Fruit fly (Drosophila melanogaster) whole organism, embryonic: Measurements from ENCODE around the gene Sgt1.

ENCODE experiments used
- Atf3 ChIP-seq: fragments of 200-800 bp; sonication (Bioruptor generic); optimal IDR thresholded peaks from 3 replicates; lab custom pipeline; 2016; ENCODE audit warnings: missing biosample characterization, missing genetic modification characterization
- BtbVII ChIP-seq: fragments of 200-800 bp; sonication (Bioruptor generic); optimal IDR thresholded peaks from 3 replicates; lab custom pipeline; 2017; ENCODE audit warnings: missing biosample characterization, mild to moderate bottlenecking, missing genetic modification characterization
- CG10431 ChIP-seq: fragments of 200-800 bp; sonication (Bioruptor generic); optimal IDR thresholded peaks from 3 replicates; lab custom pipeline; 2018; ENCODE audit warnings: missing biosample characterization, mild to moderate bottlenecking, missing genetic modification characterization
- CG10979 ChIP-seq: fragments of 200-800 bp; sonication (Bioruptor generic); optimal IDR thresholded peaks from 2 replicates; lab custom pipeline; 2018; ENCODE audit warnings: missing biosample characterization, mild to moderate bottlenecking, missing genetic modification characterization, moderate library complexity
- CG11456 ChIP-seq: fragments of 200-800 bp; sonication (Bioruptor generic); IDR thresholded peaks from 3 replicates; pipeline ENCODE4 v1.3.6; 2022; ENCODE audit warnings: missing biosample characterization, missing genetic modification characterization
- CG11560 ChIP-seq: fragments of 200-800 bp; sonication (Bioruptor generic); IDR thresholded peaks from 3 replicates; pipeline ENCODE4 v1.3.6; 2022; ENCODE audit warnings: missing biosample characterization, missing genetic modification characterization
- CG12104 ChIP-seq: fragments of 200-800 bp; sonication (Bioruptor generic); optimal IDR thresholded peaks from 3 replicates; lab custom pipeline; 2016; ENCODE audit warnings: missing biosample characterization, missing genetic modification characterization
- CG12659 ChIP-seq: fragments of 200-800 bp; sonication (Bioruptor generic); optimal IDR thresholded peaks from 3 replicates; lab custom pipeline; 2017; ENCODE audit warnings: mild to moderate bottlenecking, missing biosample characterization, missing genetic modification reagents, missing genetic modification characterization
- CG12769 ChIP-seq: fragments of 200-800 bp; sonication (Bioruptor generic); optimal IDR thresholded peaks from 2 replicates; lab custom pipeline; 2019; ENCODE audit warnings: missing biosample characterization, mild to moderate bottlenecking, missing genetic modification characterization, moderate library complexity
- CG13624 ChIP-seq: fragments of 200-800 bp; sonication (Bioruptor generic); optimal IDR thresholded peaks from 2 replicates; lab custom pipeline; 2016; ENCODE audit warnings: missing biosample characterization, missing genetic modification characterization
- CG1603 ChIP-seq: fragments of 200-800 bp; sonication (Bioruptor generic); optimal IDR thresholded peaks from 2 replicates; lab custom pipeline; 2019; ENCODE audit warnings: missing biosample characterization, mild to moderate bottlenecking, missing genetic modification characterization, moderate library complexity
- CG16779 ChIP-seq: fragments of 200-800 bp; sonication (Bioruptor generic); IDR thresholded peaks from 2 replicates; pipeline ENCODE4 v1.3.6; 2022; ENCODE audit warnings: missing biosample characterization, missing genetic modification characterization
- CG16815 ChIP-seq: fragments of 200-800 bp; sonication (Bioruptor generic); optimal IDR thresholded peaks from 3 replicates; lab custom pipeline; 2017; ENCODE audit warnings: missing biosample characterization, mild to moderate bottlenecking, missing genetic modification characterization
- CG17385 ChIP-seq: fragments of 200-800 bp; sonication (Bioruptor generic); optimal IDR thresholded peaks from 3 replicates; lab custom pipeline; 2018; ENCODE audit warnings: missing biosample characterization, mild to moderate bottlenecking, missing genetic modification characterization
- CG17612 ChIP-seq: fragments of 200-800 bp; sonication (Bioruptor generic); IDR thresholded peaks from 2 replicates; pipeline ENCODE4 v1.3.6; 2022; ENCODE audit warnings: missing biosample characterization, missing genetic modification characterization
- CG18599 ChIP-seq: fragments of 200-800 bp; sonication (Bioruptor generic); optimal IDR thresholded peaks from 3 replicates; lab custom pipeline; 2017; ENCODE audit warnings: missing biosample characterization, missing genetic modification characterization, mild to moderate bottlenecking, moderate library complexity, missing genetic modification reagents
- CG2202 ChIP-seq: fragments of 200-800 bp; sonication (Bioruptor generic); optimal IDR thresholded peaks from 2 replicates; lab custom pipeline; 2018; ENCODE audit warnings: missing biosample characterization, mild to moderate bottlenecking, missing genetic modification characterization
- CG2712 ChIP-seq: fragments of 200-800 bp; optimal IDR thresholded peaks from 3 replicates; lab custom pipeline; 2019; ENCODE audit warnings: missing biosample characterization, mild to moderate bottlenecking, missing genetic modification characterization, moderate library complexity
- CG33557 ChIP-seq: fragments of 200-800 bp; sonication (Bioruptor generic); optimal IDR thresholded peaks from 2 replicates; lab custom pipeline; 2019; ENCODE audit warnings: missing biosample characterization, mild to moderate bottlenecking, missing genetic modification characterization, moderate library complexity
- CG6791 ChIP-seq: fragments of 200-800 bp; sonication (Bioruptor generic); IDR thresholded peaks from 3 replicates; pipeline ENCODE4 v1.3.6; 2022; ENCODE audit warnings: missing biosample characterization, missing genetic modification characterization; ENCODE audit not compliant: partially characterized antibody
- CG6854 ChIP-seq: fragments of 200-800 bp; sonication (Bioruptor generic); optimal IDR thresholded peaks from 3 replicates; lab custom pipeline; 2017; ENCODE audit warnings: missing biosample characterization, mild to moderate bottlenecking, missing genetic modification characterization
- CG7928 ChIP-seq: fragments of 200-800 bp; sonication (Bioruptor generic); optimal IDR thresholded peaks from 2 replicates; lab custom pipeline; 2017; ENCODE audit warnings: missing biosample characterization, mild to moderate bottlenecking, missing genetic modification characterization
- E2f2 ChIP-seq: fragments of 200-800 bp; sonication (Bioruptor generic); IDR thresholded peaks from 2 replicates; pipeline ENCODE4 v1.3.6; 2022; ENCODE audit warnings: missing biosample characterization, missing genetic modification characterization
- Gsc ChIP-seq: fragments of 200-800 bp; sonication (Bioruptor generic); IDR thresholded peaks from 2 replicates; pipeline ENCODE4 v1.3.6; 2022; ENCODE audit warnings: missing biosample characterization, missing genetic modification characterization
- Hr51 ChIP-seq, 2 experiments: fragments of 200-800 bp; sonication (Bioruptor generic); optimal IDR thresholded peaks; 2 replicates in 1 of 2; 3 replicates in 1 of 2; lab custom pipeline; 2016 to 2018; ENCODE audit warnings: missing biosample characterization in 2 of 2, missing genetic modification characterization in 2 of 2, mild to moderate bottlenecking in 1 of 2, moderate library complexity in 1 of 2
- Myb ChIP-seq: fragments of 200-800 bp; sonication (Bioruptor generic); optimal IDR thresholded peaks from 2 replicates; lab custom pipeline; 2016; ENCODE audit warnings: missing biosample characterization, missing genetic modification characterization
- NC2β ChIP-seq: fragments of 200-800 bp; sonication (Bioruptor generic); optimal IDR thresholded peaks from 2 replicates; lab custom pipeline; 2016; ENCODE audit warnings: missing biosample characterization, missing genetic modification characterization
- Oli ChIP-seq: fragments of 200-800 bp; sonication (Bioruptor generic); optimal IDR thresholded peaks from 2 replicates; lab custom pipeline; 2018; ENCODE audit warnings: missing biosample characterization, mild to moderate bottlenecking, missing genetic modification characterization, moderate library complexity
- Poxn ChIP-seq: fragments of 200-800 bp; sonication (Bioruptor generic); IDR thresholded peaks from 2 replicates; pipeline ENCODE4 v1.3.6; 2022; ENCODE audit warnings: missing biosample characterization, missing genetic modification characterization
- Tbp ChIP-seq: fragments of >200 bp; optimal IDR thresholded peaks from 2 replicates; lab custom pipeline; 2018; ENCODE audit warnings: missing biosample characterization, missing genetic modification characterization
- Trl ChIP-seq, 3 experiments: fragments of >200 bp in 2 of 3; fragments of 200-800 bp in 1 of 3; sonication (Bioruptor generic) in 1 of 3; optimal IDR thresholded peaks; 2 replicates in 1 of 3; 3 replicates in 2 of 3; lab custom pipeline; 2016 to 2017; ENCODE audit warnings: missing biosample characterization in 1 of 3, missing genetic modification characterization in 1 of 3
- az2 ChIP-seq: fragments of 200-800 bp; sonication (Bioruptor generic); optimal IDR thresholded peaks from 3 replicates; lab custom pipeline; 2016; ENCODE audit warnings: missing biosample characterization, missing genetic modification characterization
- cad ChIP-seq: fragments of >200 bp; optimal IDR thresholded peaks from 2 replicates; lab custom pipeline; 2017; ENCODE audit warnings: missing biosample characterization, missing genetic modification characterization
- cg ChIP-seq: fragments of 200-800 bp; sonication (Bioruptor generic); optimal IDR thresholded peaks from 3 replicates; lab custom pipeline; 2019; ENCODE audit warnings: missing biosample characterization, mild to moderate bottlenecking, missing genetic modification characterization, moderate library complexity
- croc ChIP-seq: fragments of 200-800 bp; sonication (Bioruptor generic); conservative IDR thresholded peaks from 3 replicates; pipeline ENCODE4 v1.3.6; 2022; ENCODE audit warnings: missing biosample characterization, missing genetic modification characterization
- dimm ChIP-seq: fragments of 200-800 bp; sonication (Bioruptor generic); IDR thresholded peaks from 2 replicates; pipeline ENCODE4 v1.3.6; 2022; ENCODE audit warnings: missing biosample characterization, missing genetic modification characterization
- ems ChIP-seq: fragments of 200-800 bp; sonication (Bioruptor generic); optimal IDR thresholded peaks from 3 replicates; lab custom pipeline; 2016; ENCODE audit warnings: missing biosample characterization, missing genetic modification characterization
- fru ChIP-seq: fragments of >200 bp; optimal IDR thresholded peaks from 2 replicates; lab custom pipeline; 2017
- gfzf ChIP-seq: fragments of 200-800 bp; sonication (Bioruptor generic); optimal IDR thresholded peaks from 2 replicates; lab custom pipeline; 2016; ENCODE audit warnings: missing biosample characterization, mild to moderate bottlenecking, missing genetic modification characterization, moderate library complexity
- hbn ChIP-seq: fragments of 200-800 bp; sonication (Bioruptor generic); IDR thresholded peaks from 2 replicates; pipeline ENCODE4 v1.3.6; 2022; ENCODE audit warnings: missing biosample characterization, missing genetic modification characterization; ENCODE audit not compliant: partially characterized antibody
- mam ChIP-seq: fragments of 200-800 bp; sonication (Bioruptor generic); optimal IDR thresholded peaks from 3 replicates; lab custom pipeline; 2016; ENCODE audit warnings: missing biosample characterization, missing genetic modification characterization
- pan ChIP-seq, 4 experiments: fragments of >200 bp in 3 of 4; fragments of 200-800 bp in 1 of 4; sonication (Bioruptor generic) in 1 of 4; optimal IDR thresholded peaks in 3 of 4; IDR thresholded peaks in 1 of 4; 2 replicates each; pipeline versions ENCODE4 v1.3.6 to Lab custom; 2017 to 2022; ENCODE audit warnings: missing biosample characterization in 2 of 4, missing genetic modification characterization in 2 of 4, mixed read lengths in 1 of 4
- pfk ChIP-seq: fragments of 200-800 bp; sonication (Bioruptor generic); optimal IDR thresholded peaks from 2 replicates; lab custom pipeline; 2018; ENCODE audit warnings: missing biosample characterization, mild to moderate bottlenecking, missing genetic modification characterization, moderate library complexity
- ro ChIP-seq: fragments of 200-800 bp; sonication (Bioruptor generic); IDR thresholded peaks from 2 replicates; pipeline ENCODE4 v1.3.6; 2022; ENCODE audit warnings: missing biosample characterization, missing genetic modification characterization
- salm ChIP-seq: fragments of 200-800 bp; sonication (Bioruptor generic); optimal IDR thresholded peaks from 2 replicates; lab custom pipeline; 2018; ENCODE audit warnings: missing biosample characterization, mild to moderate bottlenecking, missing genetic modification characterization
- seq ChIP-seq: fragments of 200-800 bp; sonication (Bioruptor generic); IDR thresholded peaks from 2 replicates; pipeline ENCODE4 v1.3.6; 2022; ENCODE audit warnings: missing biosample characterization, missing genetic modification characterization
- tio ChIP-seq: fragments of 200-800 bp; sonication (Bioruptor generic); optimal IDR thresholded peaks from 2 replicates; lab custom pipeline; 2017; ENCODE audit warnings: missing biosample characterization, missing genetic modification characterization, inconsistent platforms
- tll ChIP-seq, 2 experiments: fragments of 200-800 bp in 1 of 2; fragments of >200 bp in 1 of 2; sonication (Bioruptor generic) in 1 of 2; optimal IDR thresholded peaks; 2 replicates each; lab custom pipeline; 2017 to 2019; ENCODE audit warnings: missing biosample characterization in 2 of 2, missing genetic modification characterization in 2 of 2, mild to moderate bottlenecking in 1 of 2, moderate library complexity in 1 of 2
- ttk ChIP-seq: fragments of 200-800 bp; sonication (Bioruptor generic); IDR thresholded peaks from 2 replicates; pipeline ENCODE4 v2.1.2; 2022; ENCODE audit warnings: missing biosample characterization, missing genetic modification characterization
- twi ChIP-seq: fragments of 200-800 bp; optimal IDR thresholded peaks from 2 replicates; lab custom pipeline; 2019; ENCODE audit warnings: missing biosample characterization, mild to moderate bottlenecking, missing genetic modification characterization, moderate library complexity

Sgt1 gene

DNA sequence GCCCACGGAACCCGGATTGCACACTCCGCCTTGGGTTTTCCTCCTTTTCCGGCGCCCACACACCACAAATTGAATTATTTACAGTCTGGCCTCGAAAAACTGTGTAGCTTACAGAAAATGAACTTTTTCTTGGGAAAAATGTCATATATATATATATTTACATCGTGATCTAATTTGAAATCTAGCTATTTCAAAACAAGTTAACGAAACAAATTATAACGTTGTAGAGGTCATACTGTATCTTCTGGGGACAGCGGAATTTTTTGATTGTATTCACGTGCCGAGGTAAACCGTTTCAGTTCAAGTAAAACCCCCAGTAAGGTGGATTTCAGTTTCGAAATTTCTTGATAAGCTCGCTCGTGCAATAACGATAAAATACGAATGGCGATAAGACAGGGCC, 49.4 kb upstream of the Sgt1 start (continued):
- TF ChIP-seq Oli (tag; lab: Kevin White, UChicago) (peak; percentile 52), CG16779 (GFP tag; lab: Robert Waterston, UW) (no peak), CG16815 (GFP tag; lab: Kevin White, UChicago) (no peak), ro (GFP tag; lab: Robert Waterston, UW) (no peak), ttk (GFP tag; lab: Robert Waterston, UW) (peak; percentile 64), CG12659 (GFP tag; lab: Kevin White, UChicago) (peak; percentile 23), NC2β (GFP tag; lab: Kevin White, UChicago) (no peak), CG10431 (GFP tag; lab: Kevin White, UChicago) (no peak), gfzf (GFP tag; lab: Kevin White, UChicago) (no peak), CG12769 (peak; percentile 51), az2 (GFP tag; lab: Kevin White, UChicago) (peak; percentile 23), CG1603 (tag; lab: Kevin White, UChicago) (peak; percentile 49), pfk (no peak), croc (GFP tag; lab: Robert Waterston, UW) (no peak), CG2712 (tag; lab: Kevin White, UChicago) (peak; percentile 42), dimm (GFP tag; lab: Robert Waterston, UW) (0 out of 2 replicates have a peak, but pooled peaks have one; percentile 17), E2f2 (GFP tag; lab: Robert Waterston, UW) (peak; percentile 28; the same call in 1 of the 2 replicates), fru (lab: Kevin White, UChicago) (no peak), CG17612 (GFP tag; lab: Robert Waterston, UW) (0 out of 2 replicates have a peak, but pooled peaks have one; percentile 41), CG7928 (GFP tag; lab: Kevin White, UChicago) (peak; percentile 14), salm (tag; lab: Kevin White, UChicago) (no peak), Myb (GFP tag; lab: Kevin White, UChicago) (no peak), Gsc (GFP tag; lab: Robert Waterston, UW) (no peak), cg (GFP tag; lab: Kevin White, UChicago) (no peak), CG11456 (GFP tag; lab: Robert Waterston, UW) (0 out of 3 replicates have a peak, but pooled peaks have one; percentile 56), Trl (optimal IDR thresholded peaks at IDR 0.05; lab: Kevin White, UChicago) (no peak), Trl (GFP tag; optimal IDR thresholded peaks at IDR 0.05; lab: Kevin White, UChicago) (no peak), Poxn (0 out of 2 replicates have a peak, but pooled peaks have one; percentile 14), mam (GFP tag; lab: Kevin White, UChicago) (peak; percentile 40), tio (GFP tag; lab: Kevin White, UChicago) (no peak), CG11560 (tag; lab: Robert Waterston, UW) (no peak), CG33557 (no peak), CG13624 (GFP tag; lab: Kevin White, UChicago) (no peak), CG18599 (GFP tag; lab: Kevin White, UChicago) (peak; percentile 67), Atf3 (GFP tag; lab: Kevin White, UChicago) (no peak), cad (GFP tag; lab: Kevin White, UChicago) (no peak), CG12104 (no peak), ems (peak; percentile 38), hbn (GFP tag; lab: Robert Waterston, UW) (no peak), Hr51 (GFP tag; optimal IDR thresholded peaks at IDR 0.05; lab: Kevin White, UChicago) (peak in 1 of 2 experiments; percentile 76), CG6791 (GFP tag; lab: Robert Waterston, UW) (no peak), Tbp (GFP tag; lab: Kevin White, UChicago) (no peak), seq (GFP tag; lab: Robert Waterston, UW) (peak; percentile 28; the same call in 1 of the 2 replicates), tll (GFP tag; optimal IDR thresholded peaks at IDR 0.05; lab: Kevin White, UChicago) (no peak), BtbVII (no peak), pan (optimal IDR thresholded peaks at IDR 0.05; lab: Kevin White, UChicago) (no peak), pan (GFP tag; optimal IDR thresholded peaks at IDR 0.05 in 1 of 2, IDR thresholded peaks at IDR 0.05 in 1 of 2) (peak in 1 of 2 experiments; percentile 80), twi (no peak), CG2202 (tag; lab: Kevin White, UChicago) (no peak), CG17385 (GFP tag; lab: Kevin White, UChicago) (peak; percentile 38), CG6854 (GFP tag; lab: Kevin White, UChicago) (no peak), CG10979 (tag; lab: Kevin White, UChicago) (peak; percentile 7)
